Worm (Caenorhabditis elegans) whole organism, mixed stage, embryonic: ENCODE data around the gene srj-4.

ENCODE experiments used
- M03D4.4 ChIP-seq: sonication (generic microtip); optimal IDR thresholded peaks from 2 replicates; lab custom pipeline; 2017; ENCODE audit warnings: mild to moderate bottlenecking, missing genetic modification characterization, missing compliant biosample characterization
- bed-3 ChIP-seq: fragments of 200-800 bp; sonication (Bioruptor generic); optimal IDR thresholded peaks from 3 replicates; lab custom pipeline; 2018; ENCODE audit warnings: mild to moderate bottlenecking, missing genetic modification characterization, moderate library complexity, missing compliant biosample characterization
- ceh-39 ChIP-seq: fragments of 150-350 bp; optimal IDR thresholded peaks from 2 replicates; lab custom pipeline; 2014; ENCODE audit warnings: missing biosample characterization, missing genetic modification characterization
- ceh-83 ChIP-seq: fragments of 200-800 bp; sonication (Bioruptor generic); optimal IDR thresholded peaks from 2 replicates; lab custom pipeline; 2018; ENCODE audit warnings: mild to moderate bottlenecking, missing genetic modification characterization, missing compliant biosample characterization
- ces-1 ChIP-seq: fragments of 150-350 bp; optimal IDR thresholded peaks from 2 replicates; lab custom pipeline; 2014; ENCODE audit warnings: missing biosample characterization, missing genetic modification reagents, missing genetic modification characterization
- cnd-1 ChIP-seq: fragments of 200-800 bp; sonication (Bioruptor generic); optimal IDR thresholded peaks from 2 replicates; lab custom pipeline; 2018; ENCODE audit warnings: mild to moderate bottlenecking, missing genetic modification characterization, missing compliant biosample characterization
- drap-1 ChIP-seq: fragments of 200-800 bp; sonication (Bioruptor generic); optimal IDR thresholded peaks from 3 replicates; lab custom pipeline; 2018; ENCODE audit warnings: mild to moderate bottlenecking, missing genetic modification characterization, missing compliant biosample characterization
- elt-1 ChIP-seq: sonication (generic microtip); optimal IDR thresholded peaks from 2 replicates; lab custom pipeline; 2017; ENCODE audit warnings: missing genetic modification characterization, mild to moderate bottlenecking, missing compliant biosample characterization, antibody characterized with exemption, moderate library complexity, borderline replicate concordance; ENCODE audit not compliant: insufficient read depth
- elt-3 ChIP-seq: fragments of 150-350 bp; optimal IDR thresholded peaks from 2 replicates; lab custom pipeline; 2014; ENCODE audit warnings: missing biosample characterization, missing genetic modification characterization
- flh-1 ChIP-seq: fragments of 200-800 bp; sonication (Bioruptor generic); optimal IDR thresholded peaks from 2 replicates; lab custom pipeline; 2018; ENCODE audit warnings: mild to moderate bottlenecking, missing genetic modification characterization, moderate library complexity, missing compliant biosample characterization
- ham-2 ChIP-seq: fragments of 200-800 bp; sonication (Bioruptor generic); optimal IDR thresholded peaks from 2 replicates; lab custom pipeline; 2018; ENCODE audit warnings: mild to moderate bottlenecking, missing genetic modification characterization, missing compliant biosample characterization
- hlh-1 ChIP-seq: fragments of 150-350 bp; optimal IDR thresholded peaks from 2 replicates; lab custom pipeline; 2014; ENCODE audit warnings: missing biosample characterization, missing genetic modification reagents, missing genetic modification characterization
- lin-32 ChIP-seq: fragments of 200-800 bp; sonication (Bioruptor generic); optimal IDR thresholded peaks from 2 replicates; lab custom pipeline; 2018; ENCODE audit warnings: mild to moderate bottlenecking, missing genetic modification characterization, missing compliant biosample characterization
- lsy-2 ChIP-seq: fragments of 150-350 bp; optimal IDR thresholded peaks from 2 replicates; lab custom pipeline; 2014; ENCODE audit warnings: missing biosample characterization, missing genetic modification characterization
- mab-5 ChIP-seq: fragments of 150-350 bp; optimal IDR thresholded peaks from 2 replicates; lab custom pipeline; 2014; ENCODE audit warnings: missing biosample characterization, missing genetic modification characterization
- mep-1 ChIP-seq: fragments of 150-350 bp; optimal IDR thresholded peaks from 2 replicates; lab custom pipeline; 2017; ENCODE audit warnings: missing biosample characterization, missing genetic modification reagents, missing genetic modification characterization, inconsistent platforms
- mls-2 ChIP-seq: sonication (generic microtip); optimal IDR thresholded peaks from 2 replicates; lab custom pipeline; 2016; ENCODE audit warnings: mild to moderate bottlenecking, missing genetic modification characterization, moderate library complexity, missing compliant biosample characterization
- nhr-12 ChIP-seq: fragments of 150-350 bp; optimal IDR thresholded peaks from 2 replicates; lab custom pipeline; 2014; ENCODE audit warnings: missing biosample characterization, missing genetic modification characterization
- nhr-2 ChIP-seq: fragments of 150-350 bp; optimal IDR thresholded peaks from 2 replicates; lab custom pipeline; 2014; ENCODE audit warnings: missing biosample characterization, missing genetic modification characterization
- nhr-237 ChIP-seq: fragments of 150-350 bp; optimal IDR thresholded peaks from 2 replicates; lab custom pipeline; 2014; ENCODE audit warnings: missing biosample characterization, missing genetic modification characterization
- nhr-28 ChIP-seq: fragments of 150-350 bp; optimal IDR thresholded peaks from 2 replicates; lab custom pipeline; 2014; ENCODE audit warnings: missing biosample characterization, missing genetic modification characterization
- nhr-76 ChIP-seq: sonication (generic microtip); optimal IDR thresholded peaks from 2 replicates; lab custom pipeline; 2017; ENCODE audit warnings: missing biosample characterization, missing genetic modification characterization
- pha-4 ChIP-seq: fragments of 150-350 bp; optimal IDR thresholded peaks from 2 replicates; lab custom pipeline; 2018; ENCODE audit warnings: missing biosample characterization, missing genetic modification reagents, missing genetic modification characterization
- snpc-4 ChIP-seq: fragments of 150-350 bp; optimal IDR thresholded peaks from 2 replicates; lab custom pipeline; 2014; ENCODE audit warnings: missing biosample characterization, missing genetic modification characterization
- sptf-1 ChIP-seq: sonication (generic microtip); optimal IDR thresholded peaks from 2 replicates; lab custom pipeline; 2017; ENCODE audit warnings: mild to moderate bottlenecking, missing genetic modification characterization, moderate library complexity, missing compliant biosample characterization
- tbx-8 ChIP-seq: fragments of 200-800 bp; sonication (Bioruptor generic); optimal IDR thresholded peaks from 2 replicates; lab custom pipeline; 2018; ENCODE audit warnings: mild to moderate bottlenecking, missing genetic modification characterization, moderate library complexity, missing compliant biosample characterization
- unc-120 ChIP-seq: sonication (generic microtip); optimal IDR thresholded peaks from 2 replicates; lab custom pipeline; 2017; ENCODE audit warnings: missing genetic modification characterization, missing compliant biosample characterization; ENCODE audit not compliant: poor library complexity, severe bottlenecking
- unc-62 ChIP-seq: fragments of 150-350 bp; optimal IDR thresholded peaks from 2 replicates; lab custom pipeline; 2014; ENCODE audit warnings: missing biosample characterization, missing genetic modification reagents, missing genetic modification characterization
- zip-8 ChIP-seq: fragments of 150-350 bp; optimal IDR thresholded peaks from 2 replicates; lab custom pipeline; 2014; ENCODE audit warnings: missing biosample characterization, missing genetic modification characterization
- ztf-11 ChIP-seq: fragments of 150-350 bp; optimal IDR thresholded peaks from 2 replicates; lab custom pipeline; 2014; ENCODE audit warnings: missing biosample characterization, missing genetic modification characterization

The srj-4 gene

DNA sequence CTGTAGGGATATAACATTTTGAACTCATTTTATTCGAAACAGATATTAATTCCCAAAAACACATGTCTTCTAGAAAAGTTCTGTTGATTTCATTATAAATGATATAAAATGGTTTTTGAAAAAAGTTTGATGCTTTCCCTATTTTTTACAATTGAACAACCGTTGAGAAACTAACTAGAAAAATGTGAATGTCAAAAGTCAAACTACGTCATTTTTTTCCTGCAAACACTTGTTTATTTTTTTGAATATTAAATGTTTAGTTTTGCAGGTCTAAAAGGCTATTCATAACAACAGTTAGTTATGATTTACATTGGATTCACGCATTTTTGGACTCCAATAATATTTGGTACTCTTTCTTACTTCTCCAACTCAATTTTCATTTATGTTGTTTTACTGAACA lies at the start of gene srj-4:
Gene srj-4, plus strand, starts transcription at position 301 of the 400 bp plus-strand sequence.
- TF ChIP-seq pha-4: no peak

ce11 chrV:12113726-12114125 lies 49.3 kb upstream of the srj-4 start:
- TF ChIP-seq mls-2 (tag; lab: Kevin White, UChicago): no peak
- TF ChIP-seq tbx-8 (GFP tag; lab: Kevin White, UChicago): no peak

DNA sequence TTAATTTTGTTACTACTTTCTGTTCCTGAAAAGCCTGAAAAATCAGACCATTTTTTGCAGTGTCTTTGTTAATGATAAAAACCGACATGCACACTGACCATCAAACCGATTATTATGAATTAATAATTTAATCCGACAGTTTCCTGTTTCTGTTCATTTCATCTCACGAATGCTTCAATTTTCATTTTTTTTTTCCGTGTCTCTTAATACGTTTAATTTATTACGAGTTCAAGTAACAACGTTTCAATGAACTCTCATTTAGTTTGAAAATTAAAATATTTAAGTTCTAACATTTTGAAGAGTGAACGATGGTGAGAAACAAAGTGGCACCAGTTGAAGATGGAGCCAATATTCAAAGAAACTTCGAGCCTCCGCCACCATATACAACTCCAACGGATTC lies 48.3 kb upstream of the srj-4 start, which contains the start of gene spin-1:
Gene spin-1, plus strand, starts transcription at position 301 of the 400 bp plus-strand sequence.
- TF ChIP-seq flh-1 (no peak), snpc-4 (no peak), elt-3 (tag; lab: Kevin White, UChicago) (no peak), bed-3 (GFP tag; lab: Kevin White, UChicago) (no peak), nhr-76 (no peak), ztf-11 (tag; lab: Kevin White, UChicago) (no peak), pha-4 (no peak), ham-2 (no peak), mep-1 (tag; lab: Kevin White, UChicago) (no peak), drap-1 (GFP tag; lab: Kevin White, UChicago) (no peak), ces-1 (no peak), M03D4.4 (tag; lab: Kevin White, UChicago) (no peak), ceh-39 (tag; lab: Kevin White, UChicago) (no peak), sptf-1 (tag; lab: Kevin White, UChicago) (no peak), zip-8 (tag; lab: Kevin White, UChicago) (no peak)

DNA sequence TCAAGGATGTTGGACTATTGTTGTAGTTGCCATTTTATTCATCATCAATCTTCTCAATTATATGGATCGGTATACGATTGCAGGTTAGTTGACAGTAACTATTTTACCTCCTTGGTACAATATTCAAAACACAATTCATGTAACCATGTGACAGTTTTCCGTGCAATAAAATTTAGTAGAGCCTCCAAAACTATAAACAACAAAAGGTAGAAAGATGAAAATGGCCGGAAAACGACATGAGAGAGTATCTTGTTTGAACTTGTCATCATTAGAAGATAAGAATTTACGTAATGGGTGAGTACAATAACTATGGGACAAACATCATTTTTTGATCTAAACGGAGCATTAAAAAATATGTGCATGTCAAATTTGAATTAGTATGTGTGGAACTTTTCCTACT lies 47.9 kb upstream of the srj-4 start:
- TF ChIP-seq tbx-8 (GFP tag; lab: Kevin White, UChicago): no peak
- no peak for TF ChIP-seq elt-1 (tag; lab: Kevin White, UChicago)
- TF ChIP-seq nhr-2: no peak
- no peak for TF ChIP-seq unc-62 (GFP tag; lab: Kevin White, UChicago)
- TF ChIP-seq mab-5 (tag; lab: Kevin White, UChicago): no peak
- no peak for TF ChIP-seq ces-1
- TF ChIP-seq zip-8 (tag; lab: Kevin White, UChicago): no peak
- no peak for TF ChIP-seq ceh-83 (GFP tag; lab: Kevin White, UChicago)
- no peak for TF ChIP-seq mls-2 (tag; lab: Kevin White, UChicago)
- no peak for TF ChIP-seq nhr-12 (tag; lab: Kevin White, UChicago)
- TF ChIP-seq snpc-4: no peak
- no peak for TF ChIP-seq ham-2

DNA sequence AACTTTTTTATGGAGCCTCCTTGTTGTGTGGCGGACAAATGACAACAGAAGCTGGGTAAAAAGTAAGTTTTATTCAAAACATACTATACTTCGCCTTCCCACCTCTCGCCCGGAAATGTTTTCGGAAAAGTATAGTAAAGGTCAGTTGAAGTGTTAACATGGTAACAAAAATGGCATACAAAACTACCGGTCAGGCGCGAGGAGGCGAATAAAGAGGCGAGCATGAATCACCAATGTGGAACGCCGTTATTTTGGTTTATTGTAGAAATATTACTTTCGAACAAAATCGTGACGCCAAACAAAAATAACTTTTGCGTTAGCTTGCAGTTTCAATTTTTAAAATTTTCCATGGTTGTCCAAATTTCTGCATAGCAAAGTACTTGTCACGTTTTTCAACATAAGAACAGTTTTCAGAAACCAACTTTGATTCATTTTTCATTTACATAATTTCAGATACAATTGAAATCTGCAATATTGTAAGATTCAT lies 45.4 kb upstream of the srj-4 start, which contains the start of gene C13C4.8:
Gene C13C4.8, plus strand, starts transcription at position 437 of the 487 bp plus-strand sequence.
- TF ChIP-seq unc-120 (tag; lab: Kevin White, UChicago) (no peak), cnd-1 (tag; lab: Kevin White, UChicago) (no peak), bed-3 (GFP tag; lab: Kevin White, UChicago) (no peak), flh-1 (no peak), snpc-4 (no peak), nhr-12 (tag; lab: Kevin White, UChicago) (no peak), mab-5 (tag; lab: Kevin White, UChicago) (no peak), ceh-83 (GFP tag; lab: Kevin White, UChicago) (no peak), drap-1 (GFP tag; lab: Kevin White, UChicago) (no peak), hlh-1 (no peak), M03D4.4 (tag; lab: Kevin White, UChicago) (no peak), nhr-237 (tag; lab: Kevin White, UChicago) (no peak), nhr-28 (tag; lab: Kevin White, UChicago) (no peak), pha-4 (no peak), tbx-8 (GFP tag; lab: Kevin White, UChicago) (no peak), unc-62 (GFP tag; lab: Kevin White, UChicago) (no peak), sptf-1 (tag; lab: Kevin White, UChicago) (no peak), mls-2 (tag; lab: Kevin White, UChicago) (no peak), ceh-39 (tag; lab: Kevin White, UChicago) (no peak)

DNA sequence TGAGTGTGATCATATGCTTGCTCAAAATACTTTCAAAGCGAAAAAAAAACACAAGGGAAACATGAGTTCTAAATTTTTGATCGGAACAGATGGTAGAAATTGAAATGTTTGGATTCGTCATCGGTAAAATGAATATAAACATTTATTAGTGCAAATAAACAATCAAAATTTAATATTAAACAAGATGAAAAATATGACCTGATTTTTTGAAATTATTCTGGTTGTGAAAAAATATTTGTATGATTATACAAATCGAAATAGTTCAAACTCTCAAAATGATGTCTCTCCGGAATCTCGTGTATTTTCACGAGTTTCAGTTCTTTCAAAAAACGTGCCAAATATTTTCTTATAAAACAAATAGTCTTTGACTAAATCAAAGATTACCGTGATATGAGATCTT lies 42.6 kb upstream of the srj-4 start, which contains the start of gene C13C4.7:
Gene C13C4.7, minus strand, starts transcription at position 101 of the 400 bp plus-strand sequence.
- no peak for TF ChIP-seq lsy-2
- TF ChIP-seq lin-32 (GFP tag; lab: Kevin White, UChicago): no peak
- no peak for TF ChIP-seq hlh-1
- no peak for TF ChIP-seq mep-1 (tag; lab: Kevin White, UChicago)
- TF ChIP-seq mls-2 (tag; lab: Kevin White, UChicago): no peak
- no peak for TF ChIP-seq M03D4.4 (tag; lab: Kevin White, UChicago)
- TF ChIP-seq ceh-83 (GFP tag; lab: Kevin White, UChicago): no peak
- no peak for TF ChIP-seq tbx-8 (GFP tag; lab: Kevin White, UChicago)
- no peak for TF ChIP-seq ceh-39 (tag; lab: Kevin White, UChicago)
- TF ChIP-seq zip-8 (tag; lab: Kevin White, UChicago): no peak
- TF ChIP-seq, all 35 proteins: peak for 0
